Worm (Caenorhabditis elegans): Measurements from ENCODE around the gene F39B3.7.

F39B3.7 gene

DNA sequence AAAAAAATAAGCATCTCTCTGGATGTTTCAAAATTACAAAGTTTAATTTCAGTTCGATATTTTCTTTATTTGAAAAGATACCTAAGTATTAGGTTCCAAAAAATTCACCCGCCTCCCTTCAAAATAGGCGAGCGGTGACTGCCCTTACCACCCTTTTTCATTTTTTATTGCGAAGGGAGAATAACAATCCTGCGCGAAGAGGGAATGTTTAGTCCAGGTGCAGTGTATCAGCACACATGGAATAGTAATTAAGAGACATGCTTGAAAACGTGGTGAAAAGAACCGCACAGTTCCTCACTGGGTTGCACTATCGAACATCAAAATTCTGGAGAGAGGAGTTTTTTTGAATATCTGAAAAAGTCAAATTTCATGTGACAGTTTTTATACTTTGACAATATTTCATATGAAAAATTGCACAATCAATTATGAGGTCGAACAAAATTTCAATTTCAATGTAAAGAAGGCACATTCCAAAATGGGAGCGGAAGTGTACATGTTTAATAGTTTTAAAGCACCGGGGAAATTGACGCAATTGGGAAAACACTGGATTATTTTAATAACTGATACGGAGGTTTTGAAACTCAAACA lies 22.8 kb downstream of the F39B3.7 start (continued):
- TF ChIP-seq Y79H2A.3 (GFP tag; conservative IDR thresholded peaks at IDR 0.05) (no peak), ztf-3 (GFP tag; optimal IDR thresholded peaks at IDR 0.05) (peak; percentile 49), F57A8.1 (GFP tag; optimal IDR thresholded peaks at IDR 0.05) (no peak), sdz-38 (tag; optimal IDR thresholded peaks at IDR 0.05) (no peak), snpc-3.4 (tag; optimal IDR thresholded peaks at IDR 0.05) (no peak), egrh-3 (GFP tag; IDR thresholded peaks at IDR 0.05) (0 out of 2 replicates have a peak, but pooled peaks have one; percentile 27), tbp1 (GFP tag; optimal IDR thresholded peaks at IDR 0.05) (peak; percentile 69), lin-26 (GFP tag; IDR thresholded peaks at IDR 0.05) (peak; percentile 70), tlf-1 (GFP tag; optimal IDR thresholded peaks at IDR 0.05) (peak; percentile 87), F37B4.10 (GFP tag; IDR thresholded peaks at IDR 0.05) (no peak), lsy-27 (tag; optimal IDR thresholded peaks at IDR 0.05; ENCODE audit: borderline replicate concordance, insufficient read depth) (no peak), hlh-12 (tag; optimal IDR thresholded peaks at IDR 0.05) (no peak), pha-4 (tag; optimal IDR thresholded peaks at IDR 0.05) (no peak), dpl-1 (GFP tag; optimal IDR thresholded peaks at IDR 0.05) (no peak), F57C9.4 (tag; optimal IDR thresholded peaks at IDR 0.05) (no peak), fkh-3 (tag; optimal IDR thresholded peaks at IDR 0.05) (no peak), athp-1 (tag; optimal IDR thresholded peaks at IDR 0.05) (no peak), mel-28 (tag; optimal IDR thresholded peaks at IDR 0.05; ENCODE audit: borderline replicate concordance) (no peak), pbrm-1 (GFP tag; IDR thresholded peaks at IDR 0.05) (peak; percentile 87), F49E8.2 (tag; optimal IDR thresholded peaks at IDR 0.05; ENCODE audit: insufficient read depth) (no peak), chd-7 (tag; optimal IDR thresholded peaks at IDR 0.05) (peak; percentile 52), F55B11.4 (tag; optimal IDR thresholded peaks at IDR 0.05; ENCODE audit: borderline replicate concordance, insufficient read depth) (no peak), K12H6.12 (tag; optimal IDR thresholded peaks at IDR 0.05) (peak; percentile 74), ztf-18 (tag; optimal IDR thresholded peaks at IDR 0.05) (no peak), mxl-1 (tag; optimal IDR thresholded peaks at IDR 0.05) (no peak), Y53G8AR.9 (GFP tag; conservative IDR thresholded peaks at IDR 0.05) (peak; percentile 96), nhr-179 (tag; optimal IDR thresholded peaks at IDR 0.05) (no peak), zim-3 (tag; optimal IDR thresholded peaks at IDR 0.05) (no peak), ceh-100 (GFP tag; IDR thresholded peaks at IDR 0.05) (peak; percentile 70), somi-1 (GFP tag; optimal IDR thresholded peaks at IDR 0.05) (peak; percentile 69), dox-1 (GFP tag; IDR thresholded peaks at IDR 0.05) (peak; percentile 98), lin-40 (tag; optimal IDR thresholded peaks at IDR 0.05) (peak; percentile 99), die-1 (tag; optimal IDR thresholded peaks at IDR 0.05) (no peak), B0035.1 (tag; optimal IDR thresholded peaks at IDR 0.05) (peak; percentile 77), B0019.2 (GFP tag; conservative IDR thresholded peaks at IDR 0.05) (no peak), T07F8.4 (tag; optimal IDR thresholded peaks at IDR 0.05) (peak; percentile 8), attf-5 (GFP tag; optimal IDR thresholded peaks at IDR 0.05) (no peak), F39B2.1 (GFP tag; IDR thresholded peaks at IDR 0.05) (no peak), ZK185.1 (tag; optimal IDR thresholded peaks at IDR 0.05; ENCODE audit: poor library complexity, severe bottlenecking) (peak; percentile 93), hrde-1 (tag; optimal IDR thresholded peaks at IDR 0.05; ENCODE audit: borderline replicate concordance) (no peak), akir-1 (GFP tag; optimal IDR thresholded peaks at IDR 0.05) (no peak), F33H1.4 (GFP tag; IDR thresholded peaks at IDR 0.05) (no peak), madf-6 (GFP tag; IDR thresholded peaks at IDR 0.05) (no peak), Y56A3A.18 (GFP tag; IDR thresholded peaks at IDR 0.05) (peak; percentile 98), C06A6.2 (GFP tag; conservative IDR thresholded peaks at IDR 0.05) (peak; percentile 91), ztf-6 (GFP tag; IDR thresholded peaks at IDR 0.05) (peak; percentile 90), madf-8 (GFP tag; conservative IDR thresholded peaks at IDR 0.05) (no peak)

All from whole organism, young adult.